Worm (Caenorhabditis elegans): ENCODE measurements around the gene fzo-1.

Gene fzo-1

DNA sequence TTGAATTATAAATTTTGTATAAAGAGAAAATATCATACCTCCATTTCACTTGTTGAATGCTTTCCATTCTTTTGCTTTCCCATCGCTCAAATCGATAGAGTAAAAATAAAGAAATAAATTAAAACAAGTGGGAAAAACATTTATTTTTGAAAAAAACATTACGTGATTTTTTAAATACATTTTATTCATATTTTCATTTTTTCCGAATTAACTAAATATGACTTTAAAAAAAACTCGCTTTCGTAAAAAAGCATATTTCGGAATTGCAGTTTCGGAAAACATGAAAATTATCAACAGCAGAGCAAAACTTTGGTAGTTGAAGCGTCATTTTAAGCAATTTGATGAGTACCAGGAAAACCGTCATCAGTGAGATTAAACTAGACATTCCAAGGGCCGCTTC lies 36.5 kb downstream of the fzo-1 start, which contains the start of gene K05F1.8:
K05F1.8 (minus strand) TSS at position 101 of the 400 bp plus-strand sequence.
- no peak for TF ChIP-seq snu-23 (GFP tag; optimal IDR thresholded peaks at IDR 0.05)
- no peak for TF ChIP-seq nhr-237 (tag; optimal IDR thresholded peaks at IDR 0.05)
- no peak for TF ChIP-seq lsy-2 (tag; optimal IDR thresholded peaks at IDR 0.05)
- TF ChIP-seq hlh-4 (tag; optimal IDR thresholded peaks at IDR 0.05), result no peak
- no peak for TF ChIP-seq rnt-1 (tag; optimal IDR thresholded peaks at IDR 0.05)
- no peak for TF ChIP-seq nhr-85 (tag)
- no peak for TF ChIP-seq ceh-88 (GFP tag; IDR thresholded peaks at IDR 0.05)
- no peak for TF ChIP-seq vab-15 (tag; optimal IDR thresholded peaks at IDR 0.05)
- no peak for TF ChIP-seq mdl-1 (tag; optimal IDR thresholded peaks at IDR 0.05)

ce11 chrII:5797348-5797977 lies 38.5 kb downstream of the fzo-1 start, which contains the start of the genes msp-63 and msp-142:
msp-63 (minus strand) TSS chrII:5797448.
msp-142 (plus strand) TSS chrII:5797927.
- TF ChIP-seq snu-23 (GFP tag; optimal IDR thresholded peaks at IDR 0.05) (no peak), nhr-237 (tag; optimal IDR thresholded peaks at IDR 0.05) (no peak), dsc-1 (tag; optimal IDR thresholded peaks at IDR 0.05) (no peak), nhr-84 (tag; optimal IDR thresholded peaks at IDR 0.05) (no peak), pag-3 (tag; optimal IDR thresholded peaks at IDR 0.05; ENCODE audit: borderline replicate concordance, insufficient read depth) (no peak)

DNA sequence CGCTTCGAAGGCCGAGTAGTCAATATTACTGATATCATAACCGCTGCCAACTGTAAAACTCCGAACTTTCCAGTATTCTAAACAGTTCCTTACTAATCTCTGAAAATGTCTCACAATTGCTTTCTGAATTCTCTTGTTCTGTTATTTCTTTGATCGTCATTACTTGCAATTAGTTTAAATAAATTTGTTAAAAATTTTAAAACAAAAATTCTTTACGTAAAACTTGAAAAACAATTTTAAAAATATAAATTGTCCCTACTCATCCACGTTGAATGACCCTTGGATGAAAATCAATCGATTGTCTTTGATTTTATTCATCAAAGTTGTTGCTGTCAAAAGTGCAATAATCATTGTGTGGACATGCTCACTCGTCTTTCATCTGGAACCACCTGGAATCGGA lies 41.8 kb downstream of the fzo-1 start, which contains the start of gene acdh-8:
acdh-8 (plus strand) TSS at position 301 of the 400 bp plus-strand sequence.
- TF ChIP-seq nhr-20 (tag; optimal IDR thresholded peaks at IDR 0.05) (no peak), elt-2 (tag; optimal IDR thresholded peaks at IDR 0.05) (no peak), pqm-1 (tag; optimal IDR thresholded peaks at IDR 0.05) (no peak), lin-39 (tag; optimal IDR thresholded peaks at IDR 0.05) (no peak), xbp-1 (tag; optimal IDR thresholded peaks at IDR 0.05) (no peak), F16B12.6 (tag; optimal IDR thresholded peaks at IDR 0.05) (no peak)

ce11 chrII:5792490-5792889 lies 43.5 kb downstream of the fzo-1 start, which contains the start of gene K05F1.14:
K05F1.14 (minus strand) TSS chrII:5792590.
- TF ChIP-seq snu-23 (GFP tag; optimal IDR thresholded peaks at IDR 0.05) (no peak), unc-130 (tag; optimal IDR thresholded peaks at IDR 0.05) (no peak), irx-1 (tag; optimal IDR thresholded peaks at IDR 0.05) (no peak), efl-1 (optimal IDR thresholded peaks at IDR 0.05) (no peak), efl-1 (GFP tag; optimal IDR thresholded peaks at IDR 0.05 in 1 of 2) (no peak), fkh-4 (tag; optimal IDR thresholded peaks at IDR 0.05; ENCODE audit: borderline replicate concordance) (no peak), fkh-8 (tag; optimal IDR thresholded peaks at IDR 0.05) (no peak), jun-1 (tag; optimal IDR thresholded peaks at IDR 0.05) (no peak), ztf-11 (tag; optimal IDR thresholded peaks at IDR 0.05) (no peak), nhr-20 (tag; optimal IDR thresholded peaks at IDR 0.05) (no peak), alr-1 (tag; optimal IDR thresholded peaks at IDR 0.05; ENCODE audit: borderline replicate concordance) (no peak), skn-1 (tag; optimal IDR thresholded peaks at IDR 0.05) (no peak), unc-86 (tag; optimal IDR thresholded peaks at IDR 0.05) (no peak), ceh-8 (GFP tag; optimal IDR thresholded peaks at IDR 0.05) (no peak), aha-1 (tag; optimal IDR thresholded peaks at IDR 0.05) (no peak), unc-98 (GFP tag; IDR thresholded peaks at IDR 0.05) (no peak), nhr-12 (tag; optimal IDR thresholded peaks at IDR 0.05) (no peak), lin-14 (GFP tag; optimal IDR thresholded peaks at IDR 0.05) (no peak), sptf-1 (tag; optimal IDR thresholded peaks at IDR 0.05) (no peak)

ce11 chrII:5790313-5790773 lies 45.7 kb downstream of the fzo-1 start, which contains the start of gene lect-2:
lect-2 (plus strand) TSS chrII:5790723.
- TF ChIP-seq lin-35 (GFP tag; optimal IDR thresholded peaks at IDR 0.05) (no peak), egl-27 (tag; optimal IDR thresholded peaks at IDR 0.05) (no peak), unc-98 (GFP tag; IDR thresholded peaks at IDR 0.05) (no peak), xbp-1 (tag; optimal IDR thresholded peaks at IDR 0.05) (no peak), ceh-63 (GFP tag; optimal IDR thresholded peaks at IDR 0.05) (no peak), ceh-82 (tag; optimal IDR thresholded peaks at IDR 0.05) (no peak), nhr-71 (tag; optimal IDR thresholded peaks at IDR 0.05) (peak; percentile 0), unc-62 (GFP tag; optimal IDR thresholded peaks at IDR 0.05) (no peak), sox-4 (tag; optimal IDR thresholded peaks at IDR 0.05) (no peak), nhr-12 (tag; optimal IDR thresholded peaks at IDR 0.05) (no peak), elt-2 (tag; optimal IDR thresholded peaks at IDR 0.05) (no peak), pag-3 (tag; optimal IDR thresholded peaks at IDR 0.05; ENCODE audit: borderline replicate concordance, insufficient read depth) (peak; percentile 89), fos-1 (tag; optimal IDR thresholded peaks at IDR 0.05) (no peak), efl-1 (optimal IDR thresholded peaks at IDR 0.05) (no peak), efl-1 (GFP tag; optimal IDR thresholded peaks at IDR 0.05 in 1 of 2) (peak in 1 of 2 experiments; percentile 42), nhr-76 (tag; optimal IDR thresholded peaks at IDR 0.05) (no peak), ceh-90 (tag; optimal IDR thresholded peaks at IDR 0.05) (no peak)
